Worm (Caenorhabditis elegans) whole organism, young adult: ENCODE measurements around the gene F23D12.7.

Source experiments
- Y67H2A.10 ChIP-seq: fragments of 200-800 bp; sonication (Bioruptor generic); conservative IDR thresholded peaks from 2 replicates; pipeline ENCODE4 v1.3.6; 2022; ENCODE audit warnings: missing genetic modification reagents, missing genetic modification characterization, missing compliant biosample characterization
- tlf-1 ChIP-seq: fragments of 200-800 bp; sonication (Bioruptor generic); optimal IDR thresholded peaks from 2 replicates; lab custom pipeline; 2018; ENCODE audit warnings: mild to moderate bottlenecking, missing genetic modification characterization, missing compliant biosample characterization

DNA sequence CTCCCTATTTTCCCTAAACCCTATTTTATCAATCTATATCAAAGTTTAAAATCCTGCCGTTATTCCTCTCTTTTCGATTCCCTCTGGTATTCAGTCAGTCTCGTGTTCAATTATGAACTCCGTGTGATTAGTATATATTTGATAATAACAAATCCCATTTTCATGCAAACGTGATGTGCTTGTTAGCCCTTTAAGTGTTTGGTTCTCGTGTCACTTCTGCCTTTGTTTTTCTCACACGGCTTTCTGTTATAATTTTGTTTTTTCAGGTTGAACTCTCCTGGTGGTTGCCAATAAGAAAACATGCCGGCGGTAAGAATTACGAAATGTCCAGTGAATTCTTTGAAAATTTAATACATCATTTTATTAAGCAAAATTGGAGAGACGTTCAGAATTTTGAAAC is 12.9 kb upstream of the F23D12.7 start, which contains the start of gene M163.21:
- TF ChIP-seq Y67H2A.10 (no peak), tlf-1 (GFP tag; lab: Kevin White, UChicago) (no peak)
